Fruit fly (Drosophila melanogaster): ENCODE data around the gene Pdp.

Gene Pdp

dm6 chrX:7734131-7734930, at the start of gene Pdp, which contains the start of gene Rab39 (continued):
- TF ChIP-seq CG31224 (GFP tag; IDR thresholded peaks at IDR 0.05) (peak; percentile 69; the same call in 1 of the 2 replicates), CG3995 (GFP tag; optimal IDR thresholded peaks at IDR 0.05) (peak; percentile 55), nmo (GFP tag; optimal IDR thresholded peaks at IDR 0.05) (peak; percentile 84), CG9797 (GFP tag; optimal IDR thresholded peaks at IDR 0.05) (peak; percentile 48), CG9727 (GFP tag; optimal IDR thresholded peaks at IDR 0.05) (peak; percentile 75), CG10979 (tag; optimal IDR thresholded peaks at IDR 0.05) (peak; percentile 67), Med (GFP tag) (peak; percentile 94), dm (GFP tag; optimal IDR thresholded peaks at IDR 0.05) (peak; percentile 42), tll (GFP tag; optimal IDR thresholded peaks at IDR 0.05) (no peak), Side (GFP tag; optimal IDR thresholded peaks at IDR 0.05) (no peak), CG17612 (GFP tag; IDR thresholded peaks at IDR 0.05) (0 out of 2 replicates have a peak, but pooled peaks have one; percentile 41), nerfin-2 (GFP tag; IDR thresholded peaks at IDR 0.05; ENCODE audit: partially characterized antibody) (peak; percentile 76), CG42726 (GFP tag; IDR thresholded peaks at IDR 0.05; ENCODE audit: partially characterized antibody) (peak; percentile 89), ase (GFP tag; IDR thresholded peaks at IDR 0.05) (peak; percentile 61), CG12219 (GFP tag; optimal IDR thresholded peaks at IDR 0.05) (peak; percentile 52), ara (GFP tag; IDR thresholded peaks at IDR 0.05) (no peak; the same call in none of the 2 replicates), Nf-YA (GFP tag; IDR thresholded peaks at IDR 0.05) (0 out of 2 replicates have a peak, but pooled peaks have one; percentile 41), zfh1 (GFP tag; IDR thresholded peaks at IDR 0.05) (peak; percentile 83), E2f1 (GFP tag; IDR thresholded peaks at IDR 0.05) (peak; percentile 74), Ssrp (tag; optimal IDR thresholded peaks at IDR 0.05) (peak; percentile 54), CG11504 (tag; optimal IDR thresholded peaks at IDR 0.05) (peak; percentile 73), NC2α (GFP tag; optimal IDR thresholded peaks at IDR 0.05) (peak; percentile 6), ind (GFP tag; optimal IDR thresholded peaks at IDR 0.05) (peak; percentile 84), Oaz (GFP tag; IDR thresholded peaks at IDR 0.05) (peak; percentile 53; the same call in 1 of the 2 replicates), caup (GFP tag; optimal IDR thresholded peaks at IDR 0.05; ENCODE audit: severe bottlenecking) (peak; percentile 68), az2 (GFP tag; optimal IDR thresholded peaks at IDR 0.05) (peak; percentile 72), zf30C (GFP tag; optimal IDR thresholded peaks at IDR 0.05) (no peak), sens-2 (GFP tag; IDR thresholded peaks at IDR 0.05) (no peak), Hsf (GFP tag; optimal IDR thresholded peaks at IDR 0.05) (peak; percentile 81), Nf-YB (GFP tag; optimal IDR thresholded peaks at IDR 0.05) (peak; percentile 49), cwo (GFP tag; optimal IDR thresholded peaks at IDR 0.05) (peak; percentile 57), Nf-YC (tag; optimal IDR thresholded peaks at IDR 0.05) (peak; percentile 81), CG6689 (GFP tag; IDR thresholded peaks at IDR 0.05) (peak; percentile 82), CG9876 (GFP tag; optimal IDR thresholded peaks at IDR 0.05) (peak; percentile 49), Meics (GFP tag; optimal IDR thresholded peaks at IDR 0.05) (peak; percentile 74), D19B (GFP tag; optimal IDR thresholded peaks at IDR 0.05) (no peak), CG17328 (GFP tag; IDR thresholded peaks at IDR 0.05) (peak; percentile 42; the same call in 1 of the 2 replicates), NC2β (GFP tag; optimal IDR thresholded peaks at IDR 0.05) (peak; percentile 59), CG2129 (GFP tag; IDR thresholded peaks at IDR 0.05; ENCODE audit: partially characterized antibody) (peak; percentile 83), CG18011 (GFP tag; optimal IDR thresholded peaks at IDR 0.05) (peak; percentile 53), CG7786 (GFP tag; optimal IDR thresholded peaks at IDR 0.05) (peak; percentile 51), CG32532 (GFP tag; IDR thresholded peaks at IDR 0.05) (peak; percentile 84), gro (GFP tag; optimal IDR thresholded peaks at IDR 0.05) (peak; percentile 43), CG4404 (GFP tag; IDR thresholded peaks at IDR 0.05) (peak; percentile 82), CG31388 (GFP tag; optimal IDR thresholded peaks at IDR 0.05) (peak; percentile 11), CG14014 (GFP tag; IDR thresholded peaks at IDR 0.05) (peak; percentile 87), Ets65A (GFP tag) (peak; percentile 98), Atf6 (GFP tag; IDR thresholded peaks at IDR 0.05) (peak; percentile 85), CG10147 (GFP tag; optimal IDR thresholded peaks at IDR 0.05) (peak; percentile 78)
